Fruit fly (Drosophila melanogaster): Measurements from ENCODE around the gene CG31776.
A peak's percentile ranks its signal among the peaks of the same experiment; 100 is the strongest.

DNA sequence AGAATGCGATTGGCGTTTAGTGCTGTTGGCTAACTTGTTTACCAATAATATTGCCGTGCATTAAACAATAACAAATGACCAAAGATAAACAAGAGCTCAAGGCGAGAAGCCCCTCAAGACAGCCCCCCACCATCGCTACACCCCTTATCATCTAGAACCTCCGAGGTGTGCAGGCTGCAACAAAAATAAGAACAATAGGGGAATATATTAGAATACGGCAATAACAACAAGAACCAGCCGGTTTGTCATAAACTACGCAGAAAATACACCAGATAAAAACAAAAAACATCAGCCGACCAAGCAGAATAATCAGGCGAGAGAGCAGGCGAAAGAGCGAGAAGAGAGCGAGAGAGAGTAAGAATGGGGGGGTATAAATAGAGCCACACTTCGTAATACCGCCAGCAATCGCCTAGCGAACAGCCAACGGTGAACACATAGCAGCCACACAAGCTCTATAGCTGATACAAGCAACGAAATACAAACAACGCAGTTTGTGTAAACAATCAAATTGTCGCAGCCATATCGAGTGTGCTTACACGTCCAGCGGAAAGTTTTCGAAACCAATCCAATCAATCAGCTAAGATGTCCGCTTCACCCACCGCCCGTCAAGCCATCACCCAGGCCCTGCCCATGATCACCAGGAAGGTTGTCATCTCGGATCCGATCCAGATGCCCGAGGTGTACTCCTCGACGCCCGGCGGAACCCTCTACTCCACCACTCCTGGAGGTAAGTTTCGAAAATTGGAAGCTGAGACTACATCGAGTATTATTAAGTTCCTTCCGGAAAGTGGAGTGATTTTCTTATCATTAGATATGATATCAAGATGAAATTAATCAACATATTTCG is 8.3 kb downstream of the CG31776 start, which contains the start of gene Thor:
- TF ChIP-seq CG8478 (optimal IDR thresholded peaks at IDR 0.05) (no peak), psq (optimal IDR thresholded peaks at IDR 0.05) (no peak), usp (GFP tag; optimal IDR thresholded peaks at IDR 0.05) (no peak), Dll (optimal IDR thresholded peaks at IDR 0.05) (peak; percentile 75), pan (optimal IDR thresholded peaks at IDR 0.05) (no peak)

Data from whole organism.